Fruit fly (Drosophila melanogaster) whole organism, embryonic: ENCODE data around the gene yps.

Experiments
- BtbVII ChIP-seq: fragments of 200-800 bp; sonication (Bioruptor generic); optimal IDR thresholded peaks from 3 replicates; lab custom pipeline; 2017; ENCODE audit warnings: missing biosample characterization, mild to moderate bottlenecking, missing genetic modification characterization
- CG10543 ChIP-seq: fragments of 200-800 bp; sonication (Bioruptor generic); optimal IDR thresholded peaks from 3 replicates; lab custom pipeline; 2017; ENCODE audit warnings: missing biosample characterization, mild to moderate bottlenecking, missing genetic modification characterization, moderate library complexity
- CG10979 ChIP-seq: fragments of 200-800 bp; sonication (Bioruptor generic); optimal IDR thresholded peaks from 2 replicates; lab custom pipeline; 2018; ENCODE audit warnings: missing biosample characterization, mild to moderate bottlenecking, missing genetic modification characterization, moderate library complexity
- CG11093 ChIP-seq: fragments of 200-800 bp; sonication (Bioruptor generic); IDR thresholded peaks from 3 replicates; pipeline ENCODE4 v1.3.6; 2022; ENCODE audit warnings: missing biosample characterization, missing genetic modification characterization
- CG11723 ChIP-seq: fragments of 200-800 bp; sonication (Bioruptor generic); optimal IDR thresholded peaks from 2 replicates; lab custom pipeline; 2017; ENCODE audit warnings: missing biosample characterization, mild to moderate bottlenecking, missing genetic modification characterization
- CG12236 ChIP-seq: fragments of 200-800 bp; sonication (Bioruptor generic); optimal IDR thresholded peaks from 2 replicates; lab custom pipeline; 2016; ENCODE audit warnings: missing biosample characterization, missing genetic modification characterization
- CG12299 ChIP-seq: fragments of 200-800 bp; sonication (Bioruptor generic); optimal IDR thresholded peaks from 2 replicates; lab custom pipeline; 2018; ENCODE audit warnings: missing biosample characterization, mild to moderate bottlenecking, missing genetic modification characterization
- CG1233 ChIP-seq: fragments of 200-800 bp; sonication (Bioruptor generic); optimal IDR thresholded peaks from 4 replicates; lab custom pipeline; 2018; ENCODE audit warnings: missing biosample characterization, mild to moderate bottlenecking, missing genetic modification characterization
- CG12391 ChIP-seq: fragments of 200-800 bp; sonication (Bioruptor generic); optimal IDR thresholded peaks from 3 replicates; lab custom pipeline; 2018; ENCODE audit warnings: missing biosample characterization, mild to moderate bottlenecking, missing genetic modification characterization, moderate library complexity
- CG17359 ChIP-seq: fragments of 200-800 bp; sonication (Bioruptor generic); optimal IDR thresholded peaks from 3 replicates; lab custom pipeline; 2018; ENCODE audit warnings: missing biosample characterization, mild to moderate bottlenecking, missing genetic modification characterization, moderate library complexity
- CG2712 ChIP-seq: fragments of 200-800 bp; optimal IDR thresholded peaks from 3 replicates; lab custom pipeline; 2019; ENCODE audit warnings: missing biosample characterization, mild to moderate bottlenecking, missing genetic modification characterization, moderate library complexity
- CG3065 ChIP-seq: fragments of 200-800 bp; sonication (Bioruptor generic); optimal IDR thresholded peaks from 2 replicates; lab custom pipeline; 2016; ENCODE audit warnings: missing biosample characterization, missing genetic modification characterization
- CG32532 ChIP-seq: fragments of 200-800 bp; sonication (Bioruptor generic); IDR thresholded peaks from 2 replicates; pipeline ENCODE4 v1.3.6; 2022; ENCODE audit warnings: missing biosample characterization, missing genetic modification characterization
- CG32767 ChIP-seq: fragments of 200-800 bp; sonication (Bioruptor generic); IDR thresholded peaks from 2 replicates; pipeline ENCODE4 v1.3.6; 2022; ENCODE audit warnings: missing biosample characterization, missing genetic modification characterization
- CG3726 ChIP-seq: fragments of 200-800 bp; sonication (Bioruptor generic); IDR thresholded peaks from 3 replicates; pipeline ENCODE4, ENCODE4 v1.3.6; 2022; ENCODE audit warnings: missing biosample characterization, missing genetic modification characterization
- CG4424 ChIP-seq: fragments of 200-800 bp; sonication (Bioruptor generic); optimal IDR thresholded peaks from 3 replicates; lab custom pipeline; 2016; ENCODE audit warnings: missing biosample characterization, missing genetic modification characterization
- CG4707 ChIP-seq: fragments of 200-800 bp; sonication (Bioruptor generic); optimal IDR thresholded peaks from 2 replicates; lab custom pipeline; 2018; ENCODE audit warnings: missing biosample characterization, mild to moderate bottlenecking, missing genetic modification characterization, moderate library complexity
- CG6254 ChIP-seq: fragments of 200-800 bp; sonication (Bioruptor generic); optimal IDR thresholded peaks from 3 replicates; lab custom pipeline; 2017; ENCODE audit warnings: mild to moderate bottlenecking, missing biosample characterization, missing genetic modification reagents, missing genetic modification characterization
- CG6765 ChIP-seq: fragments of 200-800 bp; sonication (Bioruptor generic); optimal IDR thresholded peaks from 3 replicates; lab custom pipeline; 2017; ENCODE audit warnings: missing biosample characterization, mild to moderate bottlenecking, missing genetic modification characterization
- CG8388 ChIP-seq: fragments of 200-800 bp; sonication (Bioruptor generic); optimal IDR thresholded peaks from 2 replicates; lab custom pipeline; 2019; ENCODE audit warnings: missing biosample characterization, mild to moderate bottlenecking, missing genetic modification characterization, moderate library complexity
- CoRest ChIP-seq: fragments of 200-800 bp; sonication (Bioruptor generic); optimal IDR thresholded peaks from 3 replicates; lab custom pipeline; 2018; ENCODE audit warnings: missing biosample characterization, mild to moderate bottlenecking, missing genetic modification characterization, moderate library complexity
- Dek ChIP-seq: fragments of 200-800 bp; sonication (Bioruptor generic); optimal IDR thresholded peaks from 3 replicates; lab custom pipeline; 2019; ENCODE audit warnings: missing biosample characterization, mild to moderate bottlenecking, missing genetic modification characterization, moderate library complexity
- Dip2 ChIP-seq: fragments of 200-800 bp; sonication (Bioruptor generic); IDR thresholded peaks from 2 replicates; pipeline ENCODE4 v1.3.6; 2022; ENCODE audit warnings: missing biosample characterization, missing genetic modification characterization
- Ets97D ChIP-seq: fragments of 200-800 bp; sonication (Bioruptor generic); optimal IDR thresholded peaks from 3 replicates; lab custom pipeline; 2016; ENCODE audit warnings: missing biosample characterization, missing genetic modification characterization
- Fer1 ChIP-seq: fragments of 200-800 bp; sonication (Bioruptor generic); optimal IDR thresholded peaks from 2 replicates; lab custom pipeline; 2017; ENCODE audit warnings: missing biosample characterization, mild to moderate bottlenecking, missing genetic modification characterization
- H2.0 ChIP-seq: fragments of 200-800 bp; sonication (Bioruptor generic); IDR thresholded peaks from 2 replicates; pipeline ENCODE4 v1.3.6; 2022; ENCODE audit warnings: missing biosample characterization, missing genetic modification characterization
- Kr ChIP-seq: fragments of 200-800 bp; sonication (Bioruptor generic); optimal IDR thresholded peaks from 2 replicates; lab custom pipeline; 2017; ENCODE audit warnings: missing biosample characterization, mild to moderate bottlenecking, missing genetic modification characterization
- Lhr ChIP-seq: fragments of 200-800 bp; sonication (Bioruptor generic); optimal IDR thresholded peaks from 3 replicates; lab custom pipeline; 2017; ENCODE audit warnings: mild to moderate bottlenecking, missing biosample characterization, missing genetic modification reagents, missing genetic modification characterization
- Med ChIP-seq: fragments of 200-800 bp; sonication (Bioruptor generic); peaks from one replicate; lab custom pipeline; 2016; ENCODE audit warnings: missing biosample characterization, missing genetic modification characterization, mild to moderate bottlenecking, inconsistent platforms, moderate library complexity
- Meics ChIP-seq: fragments of 200-800 bp; sonication (Bioruptor generic); optimal IDR thresholded peaks from 2 replicates; lab custom pipeline; 2017; ENCODE audit warnings: missing biosample characterization, mild to moderate bottlenecking, missing genetic modification characterization
- Mrtf ChIP-seq: fragments of 200-800 bp; sonication (Bioruptor generic); IDR thresholded peaks from 3 replicates; pipeline ENCODE4 v1.3.6; 2022; ENCODE audit warnings: missing biosample characterization, missing genetic modification characterization
- NFAT ChIP-seq: fragments of 200-800 bp; sonication (Bioruptor generic); IDR thresholded peaks from 2 replicates; pipeline ENCODE4 v1.3.6; 2022; ENCODE audit warnings: missing biosample characterization, missing genetic modification characterization
- Pdp1 ChIP-seq, 2 experiments: fragments of 200-800 bp; sonication (Bioruptor generic); optimal IDR thresholded peaks; 3 replicates each; lab custom pipeline; 2016; ENCODE audit warnings: missing biosample characterization in 2 of 2, missing genetic modification characterization in 2 of 2, mild to moderate bottlenecking in 1 of 2, moderate library complexity in 1 of 2
- Sin3A ChIP-seq: fragments of >200 bp; optimal IDR thresholded peaks from 2 replicates; lab custom pipeline; 2018
- Sox100B ChIP-seq: fragments of 200-800 bp; sonication (Bioruptor generic); optimal IDR thresholded peaks from 3 replicates; lab custom pipeline; 2018; ENCODE audit warnings: missing biosample characterization, mild to moderate bottlenecking, missing genetic modification characterization
- YL-1 ChIP-seq: fragments of 200-800 bp; sonication (Bioruptor generic); optimal IDR thresholded peaks from 3 replicates; lab custom pipeline; 2017; ENCODE audit warnings: missing biosample characterization, mild to moderate bottlenecking, missing genetic modification characterization
- ap ChIP-seq: fragments of 200-800 bp; sonication (Bioruptor generic); IDR thresholded peaks from 2 replicates; pipeline ENCODE4 v1.3.6; 2022; ENCODE audit warnings: missing biosample characterization, missing genetic modification characterization
- ara ChIP-seq: fragments of 200-800 bp; sonication (Bioruptor generic); IDR thresholded peaks from 2 replicates; pipeline ENCODE4 v1.3.6; 2022; ENCODE audit warnings: missing biosample characterization, missing genetic modification characterization
- dan ChIP-seq: fragments of 200-800 bp; sonication (Bioruptor generic); IDR thresholded peaks from 2 replicates; pipeline ENCODE4 v1.3.6; 2022; ENCODE audit warnings: missing biosample characterization, missing genetic modification characterization
- dmrt11E ChIP-seq: fragments of 200-800 bp; sonication (Bioruptor generic); optimal IDR thresholded peaks from 3 replicates; lab custom pipeline; 2018; ENCODE audit warnings: missing biosample characterization, mild to moderate bottlenecking, missing genetic modification characterization, moderate library complexity
- ewg ChIP-seq: fragments of 200-800 bp; sonication (Bioruptor generic); optimal IDR thresholded peaks from 3 replicates; lab custom pipeline; 2017; ENCODE audit warnings: mild to moderate bottlenecking, missing biosample characterization, missing genetic modification reagents, missing genetic modification characterization
- jing ChIP-seq: fragments of 200-800 bp; sonication (Bioruptor generic); optimal IDR thresholded peaks from 2 replicates; lab custom pipeline; 2018; ENCODE audit warnings: missing biosample characterization, mild to moderate bottlenecking, missing genetic modification characterization
- jumu ChIP-seq: fragments of 200-800 bp; sonication (Bioruptor generic); optimal IDR thresholded peaks from 3 replicates; lab custom pipeline; 2016; ENCODE audit warnings: missing biosample characterization, missing genetic modification characterization
- knrl ChIP-seq: fragments of 200-800 bp; sonication (Bioruptor generic); IDR thresholded peaks from 3 replicates; pipeline ENCODE4 v1.3.6; 2022; ENCODE audit warnings: missing biosample characterization, missing genetic modification characterization; ENCODE audit not compliant: partially characterized antibody
- lov ChIP-seq, 2 experiments: fragments of 200-800 bp in 1 of 2; fragments of >200 bp in 1 of 2; sonication (Bioruptor generic) in 1 of 2; IDR thresholded peaks in 1 of 2; optimal IDR thresholded peaks in 1 of 2; 2 replicates in 1 of 2; 3 replicates in 1 of 2; pipeline versions ENCODE4 v1.3.6 to Lab custom; 2017 to 2022; ENCODE audit warnings: missing biosample characterization in 1 of 2, missing genetic modification characterization in 1 of 2
- mam ChIP-seq: fragments of 200-800 bp; sonication (Bioruptor generic); optimal IDR thresholded peaks from 3 replicates; lab custom pipeline; 2016; ENCODE audit warnings: missing biosample characterization, missing genetic modification characterization
- org-1 ChIP-seq: fragments of 200-800 bp; sonication (Bioruptor generic); optimal IDR thresholded peaks from 2 replicates; lab custom pipeline; 2017; ENCODE audit warnings: missing biosample characterization, missing genetic modification characterization
- p53 ChIP-seq: fragments of 200-800 bp; sonication (Bioruptor generic); optimal IDR thresholded peaks from 2 replicates; lab custom pipeline; 2016; ENCODE audit warnings: missing biosample characterization, missing genetic modification characterization
- pum ChIP-seq: fragments of 200-800 bp; sonication (Bioruptor generic); optimal IDR thresholded peaks from 2 replicates; lab custom pipeline; 2016; ENCODE audit warnings: missing biosample characterization, missing genetic modification characterization
- ranshi ChIP-seq: fragments of 200-800 bp; sonication (Bioruptor generic); IDR thresholded peaks from 2 replicates; pipeline ENCODE4 v1.3.6; 2022; ENCODE audit warnings: missing biosample characterization, missing genetic modification characterization
- wek ChIP-seq: fragments of 200-800 bp; sonication (Bioruptor generic); optimal IDR thresholded peaks from 3 replicates; lab custom pipeline; 2018; ENCODE audit warnings: missing biosample characterization, mild to moderate bottlenecking, missing genetic modification characterization, moderate library complexity

Gene yps

dm6 chr3L:12083861-12084260 lies 41.1 kb downstream of the yps start (continued):
- peak; percentile 54 for TF ChIP-seq BtbVII
- TF ChIP-seq CG1233, result peak; percentile 79
- TF ChIP-seq CG12236 (GFP tag; lab: Kevin White, UChicago), result peak; percentile 10
- TF ChIP-seq Med (GFP tag; lab: Kevin White, UChicago), result peak; percentile 36
- TF ChIP-seq dan (GFP tag; lab: Robert Waterston, UW), result no peak
- TF ChIP-seq dmrt11E (tag; lab: Kevin White, UChicago), result peak; percentile 75
- TF ChIP-seq CG11723 (GFP tag; lab: Kevin White, UChicago), result peak; percentile 63
- TF ChIP-seq CG3065 (GFP tag; lab: Kevin White, UChicago), result peak; percentile 7
- peak; percentile 32 for TF ChIP-seq CG10543
- no peak for TF ChIP-seq CG32532
- TF ChIP-seq ewg (GFP tag; lab: Kevin White, UChicago), result peak; percentile 9
- TF ChIP-seq YL-1 (GFP tag; lab: Kevin White, UChicago), result peak; percentile 64
- peak; percentile 43 for TF ChIP-seq CG6765
- peak; percentile 96 for TF ChIP-seq Kr
- no peak for TF ChIP-seq pum (GFP tag; lab: Kevin White, UChicago)
- TF ChIP-seq mam (GFP tag; lab: Kevin White, UChicago), result no peak
- no peak for TF ChIP-seq Pdp1 (GFP tag; optimal IDR thresholded peaks at IDR 0.05; lab: Kevin White, UChicago)
- no peak for TF ChIP-seq Dip2
- TF ChIP-seq CG17359, result peak; percentile 67
- peak; percentile 45 for TF ChIP-seq CoRest (tag; lab: Kevin White, UChicago)
- peak; percentile 37 for TF ChIP-seq org-1 (GFP tag; lab: Kevin White, UChicago)
- TF ChIP-seq CG10979 (tag; lab: Kevin White, UChicago), result peak; percentile 68
- TF ChIP-seq jumu (GFP tag; lab: Kevin White, UChicago), result no peak
- TF ChIP-seq CG12299 (tag; lab: Kevin White, UChicago), result peak; percentile 51
- TF ChIP-seq CG3726, result no peak
- no peak for TF ChIP-seq ap (GFP tag; lab: Robert Waterston, UW)
- TF ChIP-seq ara, result peak; percentile 52
- peak; percentile 76 for TF ChIP-seq CG6254 (GFP tag; lab: Kevin White, UChicago)
- TF ChIP-seq Fer1 (GFP tag; lab: Kevin White, UChicago), result peak; percentile 50
- TF ChIP-seq wek (GFP tag; lab: Kevin White, UChicago), result peak; percentile 87
- TF ChIP-seq lov (optimal IDR thresholded peaks at IDR 0.05; lab: Kevin White, UChicago), result no peak
- TF ChIP-seq lov (GFP tag; IDR thresholded peaks at IDR 0.05; lab: Robert Waterston, UW), result 0 out of 3 replicates have a peak, but pooled peaks have one; percentile 41
- no peak for TF ChIP-seq Ets97D
- peak; percentile 76 for TF ChIP-seq CG4707
- TF ChIP-seq Sin3A (lab: Kevin White, UChicago), result no peak
- TF ChIP-seq Dek, result peak; percentile 19
- no peak for TF ChIP-seq Mrtf (GFP tag; lab: Robert Waterston, UW)
- peak; percentile 52 for TF ChIP-seq CG4424 (GFP tag; lab: Kevin White, UChicago)
- peak; percentile 26; the same call in 1 of the 2 replicates for TF ChIP-seq CG32767 (GFP tag; lab: Robert Waterston, UW)
- no peak for TF ChIP-seq CG11093 (GFP tag; lab: Robert Waterston, UW)
- TF ChIP-seq CG8388 (GFP tag; lab: Kevin White, UChicago), result peak; percentile 58
- TF ChIP-seq CG2712 (tag; lab: Kevin White, UChicago), result peak; percentile 70
- no peak for TF ChIP-seq knrl (GFP tag; lab: Robert Waterston, UW)
- peak; percentile 70 for TF ChIP-seq Sox100B (GFP tag; lab: Kevin White, UChicago)
- TF ChIP-seq jing (GFP tag; lab: Kevin White, UChicago), result no peak
- no peak for TF ChIP-seq p53 (GFP tag; lab: Kevin White, UChicago)
- TF ChIP-seq ranshi (GFP tag; lab: Robert Waterston, UW), result peak; percentile 44; the same call in 1 of the 2 replicates
- no peak for TF ChIP-seq NFAT
- peak; percentile 67 for TF ChIP-seq CG12391
- no peak for TF ChIP-seq H2.0 (GFP tag; lab: Robert Waterston, UW)
- peak; percentile 16 for TF ChIP-seq Meics
- peak; percentile 46 for TF ChIP-seq Lhr (GFP tag; lab: Kevin White, UChicago)
